Worm (Caenorhabditis elegans): Measurements from ENCODE around the gene C18A3.3.

C18A3.3 gene

DNA sequence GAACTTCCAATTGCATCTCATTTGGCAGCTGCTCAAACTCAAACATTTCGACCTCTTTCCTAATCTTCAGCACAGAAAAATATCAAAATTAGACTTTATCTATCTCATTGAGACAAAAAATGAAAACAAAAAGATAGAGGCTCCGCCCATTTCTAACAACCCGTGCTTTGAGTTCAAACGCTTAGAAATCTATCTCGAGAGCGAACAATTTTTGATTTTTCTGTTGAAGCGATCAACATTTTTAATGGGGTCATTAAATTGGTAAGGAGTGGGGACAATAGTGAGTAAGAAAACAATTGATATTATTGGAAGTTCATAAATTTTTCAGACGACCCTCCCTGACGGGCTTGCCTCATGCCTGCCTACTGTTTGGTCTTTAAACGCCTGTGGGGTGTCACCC, 17.2 kb upstream of the C18A3.3 start, which contains the start of the genes C25H3.10 and C25H3.1 (continued):
- no peak for TF ChIP-seq fkh-8 (tag; optimal IDR thresholded peaks at IDR 0.05)
- no peak for TF ChIP-seq hpl-2 (GFP tag; optimal IDR thresholded peaks at IDR 0.05)
- no peak for TF ChIP-seq zip-4 (GFP tag; optimal IDR thresholded peaks at IDR 0.05)
- TF ChIP-seq pqm-1 (tag; optimal IDR thresholded peaks at IDR 0.05): no peak
- no peak for TF ChIP-seq sox-4 (tag; optimal IDR thresholded peaks at IDR 0.05)
- TF ChIP-seq zag-1 (tag; optimal IDR thresholded peaks at IDR 0.05): no peak
- no peak for TF ChIP-seq unc-30 (tag; optimal IDR thresholded peaks at IDR 0.05)
- TF ChIP-seq tbx-2 (tag; optimal IDR thresholded peaks at IDR 0.05): no peak
- no peak for TF ChIP-seq lin-39 (tag; optimal IDR thresholded peaks at IDR 0.05)
- TF ChIP-seq mdl-1 (tag; optimal IDR thresholded peaks at IDR 0.05): no peak
- no peak for TF ChIP-seq C16A3.4 (tag; optimal IDR thresholded peaks at IDR 0.05)
- no peak for TF ChIP-seq lin-35 (GFP tag; optimal IDR thresholded peaks at IDR 0.05)
- TF ChIP-seq ceh-82 (tag; optimal IDR thresholded peaks at IDR 0.05): no peak
- TF ChIP-seq Y116A8C.19 (tag; optimal IDR thresholded peaks at IDR 0.05; ENCODE audit: borderline replicate concordance): no peak
- TF ChIP-seq nhr-84 (tag; optimal IDR thresholded peaks at IDR 0.05): no peak
- peak; percentile 10 for TF ChIP-seq nhr-19 (GFP tag; conservative IDR thresholded peaks at IDR 0.05)
- TF ChIP-seq nhr-20 (tag; optimal IDR thresholded peaks at IDR 0.05): peak; percentile 19
- no peak for TF ChIP-seq pax-3 (tag; optimal IDR thresholded peaks at IDR 0.05)
- peak; percentile 44 for TF ChIP-seq rnt-1 (tag; optimal IDR thresholded peaks at IDR 0.05)
- no peak for TF ChIP-seq hlh-4 (tag; optimal IDR thresholded peaks at IDR 0.05)
- TF ChIP-seq blmp-1 (tag; optimal IDR thresholded peaks at IDR 0.05): peak; percentile 20
- no peak for TF ChIP-seq unc-98 (GFP tag; IDR thresholded peaks at IDR 0.05)

DNA sequence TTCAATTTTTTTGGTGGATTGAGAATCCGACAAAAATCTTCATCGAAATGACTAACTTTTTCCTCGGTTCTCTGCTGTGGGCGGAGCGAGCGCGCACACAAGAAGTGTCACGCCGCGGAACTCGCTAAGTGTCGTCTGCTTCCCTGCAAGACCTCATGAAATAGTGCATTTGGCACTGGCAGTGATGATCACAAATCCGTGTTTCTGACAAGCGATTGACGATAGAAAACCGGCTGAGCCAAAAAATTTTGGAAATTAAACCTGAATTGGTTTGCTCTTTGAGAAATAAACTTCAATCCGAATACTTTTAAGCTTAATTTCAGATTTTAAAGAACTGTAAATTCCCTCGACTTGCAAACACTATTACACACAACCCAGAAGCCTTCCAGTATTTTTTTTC, 14.6 kb upstream of the C18A3.3 start:
- TF ChIP-seq nhr-20 (tag; optimal IDR thresholded peaks at IDR 0.05) (peak; percentile 78), snu-23 (GFP tag; optimal IDR thresholded peaks at IDR 0.05) (peak; percentile 84), aha-1 (tag; optimal IDR thresholded peaks at IDR 0.05) (no peak), pax-3 (tag; optimal IDR thresholded peaks at IDR 0.05) (no peak), lin-14 (GFP tag; optimal IDR thresholded peaks at IDR 0.05) (peak; percentile 71), nhr-19 (GFP tag; conservative IDR thresholded peaks at IDR 0.05) (peak; percentile 89), lin-35 (GFP tag; optimal IDR thresholded peaks at IDR 0.05) (peak; percentile 45 to 72), tbx-2 (tag; optimal IDR thresholded peaks at IDR 0.05) (peak; percentile 75), isw-1 (GFP tag; IDR thresholded peaks at IDR 0.05) (peak; percentile 20), lin-39 (tag; optimal IDR thresholded peaks at IDR 0.05) (peak; percentile 87), lir-3 (tag; optimal IDR thresholded peaks at IDR 0.05; ENCODE audit: poor library complexity) (peak; percentile 36), zip-4 (GFP tag; optimal IDR thresholded peaks at IDR 0.05) (peak; percentile 58), nhr-85 (tag) (peak; percentile 91), nhr-71 (tag; optimal IDR thresholded peaks at IDR 0.05) (peak; percentile 89), snpc-4 (tag; optimal IDR thresholded peaks at IDR 0.05) (peak; percentile 99), elt-3 (tag; optimal IDR thresholded peaks at IDR 0.05) (peak in 1 of 6 experiments; percentile 35), C34B4.2 (tag; optimal IDR thresholded peaks at IDR 0.05) (no peak), unc-30 (tag; optimal IDR thresholded peaks at IDR 0.05) (no peak), nhr-84 (tag; optimal IDR thresholded peaks at IDR 0.05) (no peak), ztf-4 (tag; optimal IDR thresholded peaks at IDR 0.05) (peak; percentile 12), swsn-7 (tag; optimal IDR thresholded peaks at IDR 0.05) (peak; percentile 78), sup-37 (GFP tag; optimal IDR thresholded peaks at IDR 0.05) (peak; percentile 54), ceh-8 (GFP tag; optimal IDR thresholded peaks at IDR 0.05) (no peak), fkh-10 (GFP tag; optimal IDR thresholded peaks at IDR 0.05) (no peak), nhr-76 (tag; optimal IDR thresholded peaks at IDR 0.05) (no peak), C16A3.4 (tag; optimal IDR thresholded peaks at IDR 0.05) (peak; percentile 21), jun-1 (tag; optimal IDR thresholded peaks at IDR 0.05) (peak; percentile 9), lsy-2 (tag; optimal IDR thresholded peaks at IDR 0.05) (peak; percentile 55 to 77), ces-1 (GFP tag; optimal IDR thresholded peaks at IDR 0.05) (no peak), ceh-82 (tag; optimal IDR thresholded peaks at IDR 0.05) (peak; percentile 44 to 80 (median 70)), dsc-1 (tag; optimal IDR thresholded peaks at IDR 0.05) (peak; percentile 71), aly-2 (tag; optimal IDR thresholded peaks at IDR 0.05) (peak; percentile 49), hpl-2 (GFP tag; optimal IDR thresholded peaks at IDR 0.05) (no peak), mep-1 (tag; optimal IDR thresholded peaks at IDR 0.05) (peak; percentile 51), ztf-11 (tag; optimal IDR thresholded peaks at IDR 0.05) (no peak), elt-2 (tag; optimal IDR thresholded peaks at IDR 0.05) (peak; percentile 87), lin-15B (tag; optimal IDR thresholded peaks at IDR 0.05) (peak; percentile 36), mab-9 (GFP tag; IDR thresholded peaks at IDR 0.05) (peak; percentile 35; the same call in 1 of the 2 replicates), pag-3 (tag; optimal IDR thresholded peaks at IDR 0.05; ENCODE audit: borderline replicate concordance, insufficient read depth) (no peak)
